Fruit fly (Drosophila melanogaster): Measurements from ENCODE around the gene Grip91.
A peak's percentile ranks its signal among the peaks of the same experiment; 100 is the strongest.

Grip91 gene

DNA sequence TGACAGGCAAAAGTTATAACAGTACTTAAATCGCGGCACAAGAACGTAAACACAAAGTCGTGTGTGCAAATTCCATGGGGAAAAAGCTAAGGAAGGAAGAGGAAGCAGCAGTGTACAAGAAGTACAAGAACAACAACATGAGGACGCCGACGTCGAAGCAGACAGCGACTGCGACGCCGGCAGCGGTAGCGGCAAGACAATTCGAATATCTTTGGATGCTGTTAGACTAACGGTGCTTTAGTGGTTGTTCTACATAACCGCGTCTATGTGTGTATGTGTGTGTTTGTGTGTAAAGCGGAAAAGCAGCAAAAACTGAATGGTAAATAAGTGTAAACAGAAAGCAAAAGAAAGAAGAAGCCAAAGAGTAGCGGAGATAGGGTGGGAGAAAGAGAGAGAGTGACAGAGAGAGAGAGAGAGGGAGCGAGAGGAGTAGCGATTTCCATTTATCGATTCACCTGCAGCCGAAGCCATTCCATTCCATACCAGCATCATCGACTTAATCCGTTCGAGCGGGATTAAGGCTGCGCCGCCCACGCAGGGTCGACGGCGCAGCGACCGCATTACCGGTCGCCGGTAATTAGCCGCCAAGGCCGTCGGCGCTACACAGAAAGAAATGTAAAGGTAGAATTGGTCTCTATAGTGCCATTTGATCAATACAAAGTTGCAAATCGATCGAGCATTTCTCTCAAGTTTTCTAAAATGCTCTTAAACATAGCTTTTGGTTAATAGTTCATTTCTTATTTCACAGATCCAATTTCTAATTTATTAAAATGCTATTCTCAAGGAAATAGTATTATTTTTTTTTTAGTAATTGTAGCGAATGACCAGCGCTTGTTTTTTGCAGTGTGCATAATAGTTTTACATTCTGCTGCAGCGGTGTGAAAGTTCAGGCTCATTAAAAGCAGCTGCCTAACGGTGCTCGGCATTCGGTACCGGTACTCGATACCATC, 39.8 kb upstream of the Grip91 start (continued):
- TF ChIP-seq Hr39 (GFP tag; optimal IDR thresholded peaks at IDR 0.05) (peak; percentile 38), Lpt (GFP tag; optimal IDR thresholded peaks at IDR 0.05) (peak; percentile 23), spab (GFP tag; optimal IDR thresholded peaks at IDR 0.05) (no peak), Eip75B (GFP tag; optimal IDR thresholded peaks at IDR 0.05) (peak; percentile 62), CG8119 (GFP tag; IDR thresholded peaks at IDR 0.05) (peak; percentile 72), esn (GFP tag; optimal IDR thresholded peaks at IDR 0.05) (peak; percentile 31), lz (GFP tag; optimal IDR thresholded peaks at IDR 0.05) (peak; percentile 36), CG3032 (tag; optimal IDR thresholded peaks at IDR 0.05) (peak; percentile 43), Ets96B (tag; optimal IDR thresholded peaks at IDR 0.05) (peak; percentile 27), CG34406 (GFP tag; optimal IDR thresholded peaks at IDR 0.05) (peak; percentile 25), dac (GFP tag; optimal IDR thresholded peaks at IDR 0.05) (peak; percentile 58), Sox15 (GFP tag; optimal IDR thresholded peaks at IDR 0.05) (no peak), svp (GFP tag) (peak; percentile 49), Ets21C (GFP tag; optimal IDR thresholded peaks at IDR 0.05) (no peak), Eip93F (GFP tag; optimal IDR thresholded peaks at IDR 0.05) (no peak), pdm3 (GFP tag; optimal IDR thresholded peaks at IDR 0.05) (peak; percentile 66), CG6163 (GFP tag; IDR thresholded peaks at IDR 0.05) (no peak), Blimp-1 (GFP tag; optimal IDR thresholded peaks at IDR 0.05) (no peak), CG8319 (GFP tag; optimal IDR thresholded peaks at IDR 0.05) (no peak), ss (GFP tag; optimal IDR thresholded peaks at IDR 0.05) (peak; percentile 19 to 23), CG31627 (GFP tag; optimal IDR thresholded peaks at IDR 0.05) (peak; percentile 32), net (GFP tag; optimal IDR thresholded peaks at IDR 0.05) (peak; percentile 69), CG6792 (GFP tag; optimal IDR thresholded peaks at IDR 0.05) (peak; percentile 27), fkh (GFP tag; optimal IDR thresholded peaks at IDR 0.05) (no peak), OdsH (GFP tag; optimal IDR thresholded peaks at IDR 0.05) (peak; percentile 66), salr (GFP tag; optimal IDR thresholded peaks at IDR 0.05) (peak in 1 of 2 experiments; percentile 16), Gug (GFP tag; IDR thresholded peaks at IDR 0.05) (peak; percentile 55; the same call in 1 of the 2 replicates), CG9139 (GFP tag; optimal IDR thresholded peaks at IDR 0.05) (no peak), Eip78C (GFP tag) (peak; percentile 88), Hr38 (GFP tag; optimal IDR thresholded peaks at IDR 0.05) (no peak), CG10669 (GFP tag; optimal IDR thresholded peaks at IDR 0.05) (peak; percentile 33), acj6 (GFP tag; optimal IDR thresholded peaks at IDR 0.05) (peak; percentile 57), cyc (GFP tag; optimal IDR thresholded peaks at IDR 0.05) (peak; percentile 13), achi (GFP tag; optimal IDR thresholded peaks at IDR 0.05) (peak; percentile 38), CG16779 (tag; optimal IDR thresholded peaks at IDR 0.05) (peak; percentile 8), vri (GFP tag; optimal IDR thresholded peaks at IDR 0.05) (no peak), CG32006 (GFP tag; optimal IDR thresholded peaks at IDR 0.05) (peak; percentile 89), CG4318 (GFP tag; optimal IDR thresholded peaks at IDR 0.05) (peak; percentile 67), CG1621 (tag; optimal IDR thresholded peaks at IDR 0.05) (peak; percentile 0)

DNA sequence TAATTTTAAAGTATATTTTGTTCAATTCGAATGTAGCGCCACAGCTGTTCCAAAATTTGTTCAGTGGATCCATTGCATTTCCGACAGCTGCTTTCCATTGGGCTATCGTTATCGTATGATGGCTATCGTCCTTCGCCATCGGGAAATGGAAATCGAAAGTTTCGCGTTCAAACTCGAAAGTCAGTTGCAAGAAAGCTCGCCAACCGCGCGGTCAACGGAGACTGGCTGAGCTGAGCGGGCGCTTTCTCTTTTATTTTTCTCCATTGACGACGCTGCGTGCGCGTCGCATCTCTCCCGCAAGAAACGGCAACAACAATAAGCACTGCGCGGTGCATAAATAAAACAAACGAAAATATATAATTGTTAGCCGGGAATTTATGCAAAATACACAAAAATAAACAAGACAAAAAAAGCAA, 39.1 kb upstream of the Grip91 start, which contains the start of gene inaE:
TSS of gene inaE (plus strand) at position 181 of the 416 bp plus-strand sequence.
- TF ChIP-seq Smox (GFP tag; optimal IDR thresholded peaks at IDR 0.05) (no peak), eg (GFP tag; IDR thresholded peaks at IDR 0.05) (peak; percentile 47; the same call in 2 of the 3 replicates), topi (GFP tag; optimal IDR thresholded peaks at IDR 0.05) (no peak), CG10631 (GFP tag; optimal IDR thresholded peaks at IDR 0.05) (no peak), svp (GFP tag) (peak; percentile 32), CG1621 (tag; optimal IDR thresholded peaks at IDR 0.05) (no peak), achi (GFP tag; optimal IDR thresholded peaks at IDR 0.05) (no peak), spab (GFP tag; optimal IDR thresholded peaks at IDR 0.05) (no peak), CG7368 (GFP tag; optimal IDR thresholded peaks at IDR 0.05) (no peak), salr (GFP tag; optimal IDR thresholded peaks at IDR 0.05) (no peak), CG15336 (GFP tag; IDR thresholded peaks at IDR 0.05) (no peak), cyc (GFP tag; optimal IDR thresholded peaks at IDR 0.05) (no peak), dsx (GFP tag; optimal IDR thresholded peaks at IDR 0.05; ENCODE audit: poor library complexity, severe bottlenecking) (peak; percentile 29), CG3032 (tag; optimal IDR thresholded peaks at IDR 0.05) (peak; percentile 2), CG3919 (GFP tag; optimal IDR thresholded peaks at IDR 0.05) (peak; percentile 17), esn (GFP tag; optimal IDR thresholded peaks at IDR 0.05) (peak; percentile 10), CG6792 (GFP tag; optimal IDR thresholded peaks at IDR 0.05) (no peak), CG6276 (GFP tag; optimal IDR thresholded peaks at IDR 0.05) (no peak), CG16779 (tag; optimal IDR thresholded peaks at IDR 0.05) (no peak), CG31627 (GFP tag; optimal IDR thresholded peaks at IDR 0.05) (no peak), vri (GFP tag; optimal IDR thresholded peaks at IDR 0.05) (no peak), Hr39 (GFP tag; optimal IDR thresholded peaks at IDR 0.05) (no peak), CG32006 (GFP tag; optimal IDR thresholded peaks at IDR 0.05) (peak; percentile 15)

Measured in whole organism, prepupa.